Worm (Caenorhabditis elegans) whole organism, L4 larva: ENCODE data around the gene acd-4.

Experiments
- F10B5.3 ChIP-seq: sonication (generic microtip); optimal IDR thresholded peaks from 2 replicates; lab custom pipeline; 2016; ENCODE audit warnings: mild to moderate bottlenecking, missing genetic modification characterization, missing compliant biosample characterization
- T20F7.1 ChIP-seq: fragments of 200-800 bp; sonication (Bioruptor generic); optimal IDR thresholded peaks from 2 replicates; lab custom pipeline; 2018; ENCODE audit warnings: mild to moderate bottlenecking, missing genetic modification characterization, missing compliant biosample characterization
- T26A8.4 ChIP-seq: fragments of 200-800 bp; sonication (Bioruptor generic); IDR thresholded peaks from 2 replicates; pipeline ENCODE4 v1.3.6; 2022; ENCODE audit warnings: missing genetic modification characterization, missing compliant biosample characterization
- Y105C5A.15 ChIP-seq: fragments of 200-800 bp; sonication (Bioruptor generic); IDR thresholded peaks from 2 replicates; pipeline ENCODE4 v1.3.6; 2022; ENCODE audit warnings: missing genetic modification characterization, missing compliant biosample characterization
- Y48G9A.11 ChIP-seq: fragments of 200-800 bp; sonication (Bioruptor generic); IDR thresholded peaks from 2 replicates; pipeline ENCODE4 v1.3.6; 2022; ENCODE audit warnings: missing genetic modification reagents, missing genetic modification characterization, missing compliant biosample characterization
- Y75B8A.6 ChIP-seq: fragments of 200-800 bp; sonication (Bioruptor generic); IDR thresholded peaks from 2 replicates; pipeline ENCODE4 v1.3.6; 2022; ENCODE audit warnings: missing genetic modification reagents, missing genetic modification characterization, missing compliant biosample characterization
- aha-1 ChIP-seq: fragments of 150-350 bp; peaks from one replicate; lab custom pipeline; 2014; ENCODE audit warnings: missing biosample characterization, missing genetic modification characterization
- attf-4 ChIP-seq: sonication (generic microtip); optimal IDR thresholded peaks from 3 replicates; lab custom pipeline; 2017; ENCODE audit warnings: missing biosample characterization, missing genetic modification characterization
- ceh-20 ChIP-seq: fragments of 200-800 bp; sonication (Bioruptor generic); IDR thresholded peaks from 2 replicates; pipeline ENCODE4 v1.3.6; 2022; ENCODE audit warnings: missing genetic modification reagents, missing genetic modification characterization, missing compliant biosample characterization
- ces-1 ChIP-seq: fragments of 150-350 bp; sonication (generic microtip); optimal IDR thresholded peaks from 4 replicates; lab custom pipeline; 2014; ENCODE audit warnings: missing biosample characterization, missing genetic modification reagents, missing genetic modification characterization
- cey-2 ChIP-seq: sonication (generic microtip); optimal IDR thresholded peaks from 3 replicates; lab custom pipeline; 2017; ENCODE audit warnings: missing genetic modification characterization, mild to moderate bottlenecking, missing compliant biosample characterization, antibody characterized with exemption, borderline replicate concordance; ENCODE audit not compliant: insufficient read depth
- daf-19 ChIP-seq: fragments of 200-800 bp; sonication (Bioruptor generic); conservative IDR thresholded peaks from 2 replicates; pipeline ENCODE4 v1.3.6; 2022; ENCODE audit warnings: missing genetic modification characterization, missing compliant biosample characterization
- dmd-8 ChIP-seq: fragments of 200-800 bp; sonication (Bioruptor generic); IDR thresholded peaks from 2 replicates; pipeline ENCODE4 v1.3.6; 2022; ENCODE audit warnings: missing genetic modification characterization, missing compliant biosample characterization
- dpl-1 ChIP-seq: fragments of 150-350 bp; optimal IDR thresholded peaks from 2 replicates; lab custom pipeline; 2014; ENCODE audit warnings: missing biosample characterization, missing genetic modification reagents, missing genetic modification characterization
- fos-1 ChIP-seq: fragments of 150-350 bp; optimal IDR thresholded peaks from 2 replicates; lab custom pipeline; 2014; ENCODE audit warnings: missing biosample characterization, missing genetic modification characterization
- hif-1 ChIP-seq, 2 experiments: sonication (generic microtip); optimal IDR thresholded peaks; 2 replicates each; lab custom pipeline; 2016 to 2017; ENCODE audit warnings: missing compliant biosample characterization in 2 of 2, missing genetic modification characterization in 2 of 2, missing genetic modification reagents in 2 of 2, missing genotype in 2 of 2, mild to moderate bottlenecking in 1 of 2
- hlh-11 ChIP-seq: fragments of 200-800 bp; sonication (Bioruptor generic); optimal IDR thresholded peaks from 2 replicates; lab custom pipeline; 2018; ENCODE audit warnings: mild to moderate bottlenecking, missing genetic modification characterization, missing compliant biosample characterization
- hmg-1.1 ChIP-seq: fragments of 200-800 bp; sonication (Bioruptor generic); IDR thresholded peaks from 2 replicates; pipeline ENCODE4 v1.3.6; 2022; ENCODE audit warnings: missing genetic modification reagents, missing genetic modification characterization, missing compliant biosample characterization
- jun-1 ChIP-seq: fragments of 150-350 bp; optimal IDR thresholded peaks from 2 replicates; lab custom pipeline; 2014; ENCODE audit warnings: missing biosample characterization, missing genetic modification reagents, missing genetic modification characterization
- lin-29 ChIP-seq: fragments of 200-800 bp; sonication (Bioruptor generic); IDR thresholded peaks from 2 replicates; pipeline ENCODE4 v1.3.6; 2022; ENCODE audit warnings: missing genetic modification reagents, missing genetic modification characterization, missing compliant biosample characterization
- lsy-2 ChIP-seq, 2 experiments: fragments of 150-350 bp in 1 of 2; sonication (generic microtip) in 1 of 2; optimal IDR thresholded peaks; 2 replicates each; lab custom pipeline; 2014 to 2017; ENCODE audit warnings: missing biosample characterization in 2 of 2, missing genetic modification characterization in 2 of 2
- mes-2 ChIP-seq: sonication (generic microtip); optimal IDR thresholded peaks from 2 replicates; lab custom pipeline; 2016; ENCODE audit warnings: missing genotype, mild to moderate bottlenecking, missing genetic modification characterization, missing compliant biosample characterization; ENCODE audit not compliant: poor library complexity, severe bottlenecking
- nhr-10 ChIP-seq: fragments of 150-350 bp; optimal IDR thresholded peaks from 2 replicates; lab custom pipeline; 2014; ENCODE audit warnings: missing biosample characterization, missing genetic modification characterization
- nhr-237 ChIP-seq: sonication (generic microtip); optimal IDR thresholded peaks from 2 replicates; lab custom pipeline; 2017; ENCODE audit warnings: missing biosample characterization, missing genetic modification characterization
- nhr-25 ChIP-seq: sonication (generic microtip); optimal IDR thresholded peaks from 2 replicates; lab custom pipeline; 2017; ENCODE audit warnings: missing genetic modification characterization, mild to moderate bottlenecking, missing compliant biosample characterization, antibody characterized with exemption, moderate library complexity, borderline replicate concordance; ENCODE audit not compliant: insufficient read depth
- nhr-28 ChIP-seq: fragments of 150-350 bp; optimal IDR thresholded peaks from 2 replicates; lab custom pipeline; 2014; ENCODE audit warnings: missing biosample characterization, missing genetic modification characterization
- nhr-6 ChIP-seq: fragments of 150-350 bp; optimal IDR thresholded peaks from 2 replicates; lab custom pipeline; 2014; ENCODE audit warnings: missing biosample characterization, missing genetic modification characterization
- nhr-76 ChIP-seq: fragments of 150-350 bp; optimal IDR thresholded peaks from 2 replicates; lab custom pipeline; 2014; ENCODE audit warnings: missing biosample characterization, missing genetic modification characterization
- nhr-77 ChIP-seq: fragments of 150-350 bp; optimal IDR thresholded peaks from 2 replicates; lab custom pipeline; 2014; ENCODE audit warnings: missing biosample characterization, missing genetic modification characterization
- php-3 ChIP-seq: fragments of 200-800 bp; sonication (Bioruptor generic); IDR thresholded peaks from 2 replicates; pipeline ENCODE4 v1.3.6; 2022; ENCODE audit warnings: missing genetic modification reagents, missing genetic modification characterization, missing compliant biosample characterization
- set-16 ChIP-seq: fragments of 200-800 bp; sonication (Bioruptor generic); IDR thresholded peaks from 2 replicates; pipeline ENCODE4 v1.3.6; 2022; ENCODE audit warnings: missing genetic modification reagents, missing genetic modification characterization, missing compliant biosample characterization
- snpc-4 ChIP-seq: fragments of 150-350 bp; optimal IDR thresholded peaks from 2 replicates; lab custom pipeline; 2014; ENCODE audit warnings: missing biosample characterization, missing genetic modification characterization
- tag-97 ChIP-seq: fragments of 200-800 bp; sonication (Bioruptor generic); IDR thresholded peaks from 2 replicates; pipeline ENCODE4 v1.3.6; 2022; ENCODE audit warnings: missing genetic modification characterization, missing compliant biosample characterization
- unc-62 ChIP-seq, 3 experiments: fragments of 150-350 bp in 1 of 3; sonication (generic microtip); optimal IDR thresholded peaks in 2 of 3; peaks in 1 of 3; 1 replicate in 1 of 3; 2 replicates in 2 of 3; lab custom pipeline; 2014 to 2017; ENCODE audit warnings: missing biosample characterization in 3 of 3, missing genetic modification characterization in 3 of 3, missing genetic modification reagents in 3 of 3, missing genotype in 1 of 3
- vab-7 ChIP-seq: fragments of 200-800 bp; sonication (Bioruptor generic); IDR thresholded peaks from 2 replicates; pipeline ENCODE4 v1.3.6; 2022; ENCODE audit warnings: missing genetic modification reagents, missing genetic modification characterization, missing compliant biosample characterization
- ztf-7 ChIP-seq: fragments of 150-350 bp; optimal IDR thresholded peaks from 2 replicates; lab custom pipeline; 2014; ENCODE audit warnings: missing biosample characterization, missing genetic modification characterization

acd-4 gene

DNA sequence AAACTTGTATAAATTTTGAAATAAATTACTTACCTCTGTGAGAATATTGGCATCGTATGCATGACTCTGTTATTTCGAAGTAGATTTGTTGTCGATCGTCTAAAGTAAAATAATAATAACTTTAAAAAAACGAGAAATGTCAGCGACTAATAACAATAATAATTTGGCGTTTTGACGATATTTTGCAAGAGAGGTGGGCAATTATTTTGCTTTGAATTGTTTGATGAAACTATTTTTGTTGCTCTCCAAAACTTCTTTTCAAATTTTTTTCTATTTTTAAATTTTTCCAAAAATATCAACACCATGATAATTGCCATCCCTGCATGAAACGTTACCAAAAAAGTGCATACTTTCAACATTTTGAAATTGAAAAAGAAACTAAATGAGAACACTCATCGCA is 38.8 kb upstream of the acd-4 start, which contains the start of gene F41E6.7:
Gene F41E6.7, minus strand, starts transcription at position 101 of the 400 bp plus-strand sequence.
- TF ChIP-seq nhr-76 (tag; lab: Kevin White, UChicago) (no peak), set-16 (GFP tag; lab: Robert Waterston, UW) (no peak), Y48G9A.11 (GFP tag; lab: Robert Waterston, UW) (no peak), nhr-25 (tag; lab: Kevin White, UChicago) (no peak), T26A8.4 (GFP tag; lab: Robert Waterston, UW) (no peak)

DNA sequence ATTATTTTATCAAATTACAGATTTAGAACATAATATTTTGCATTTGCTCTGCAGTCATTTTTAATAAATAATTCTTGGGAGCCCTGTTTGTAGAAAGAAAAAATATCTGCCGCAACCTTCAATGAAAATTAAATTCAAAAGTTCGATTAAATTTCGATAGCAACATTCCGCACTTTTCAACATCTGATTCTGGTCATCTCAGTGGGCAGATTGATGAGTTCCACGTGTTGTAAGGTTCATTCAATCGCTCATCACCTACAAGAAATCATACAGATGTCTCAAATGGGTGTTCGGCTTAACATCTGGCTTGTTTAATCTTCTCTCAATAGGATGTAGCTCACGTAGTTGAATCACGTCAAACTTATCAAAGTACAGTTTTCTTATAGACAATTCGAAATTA is 38.1 kb upstream of the acd-4 start:
- TF ChIP-seq Y48G9A.11 (GFP tag; lab: Robert Waterston, UW) (no peak), nhr-237 (tag; lab: Kevin White, UChicago) (no peak), mes-2 (no peak), nhr-28 (tag; lab: Kevin White, UChicago) (no peak), lsy-2 (tag; optimal IDR thresholded peaks at IDR 0.05; lab: Kevin White, UChicago) (no peak), nhr-10 (tag; lab: Kevin White, UChicago) (no peak), daf-19 (GFP tag; lab: Robert Waterston, UW) (no peak), nhr-77 (tag; lab: Kevin White, UChicago) (no peak), ztf-7 (no peak), Y105C5A.15 (no peak), tag-97 (no peak), vab-7 (GFP tag; lab: Robert Waterston, UW) (no peak), fos-1 (tag; lab: Kevin White, UChicago) (no peak), nhr-76 (tag; lab: Kevin White, UChicago) (no peak), lin-29 (GFP tag; lab: Robert Waterston, UW) (no peak), unc-62 (GFP tag; optimal IDR thresholded peaks at IDR 0.05 in 1 of 2; lab: Kevin White, UChicago) (no peak), unc-62 (tag; optimal IDR thresholded peaks at IDR 0.05; lab: Kevin White, UChicago) (no peak), T26A8.4 (GFP tag; lab: Robert Waterston, UW) (no peak)
- TF ChIP-seq, all 104 proteins: peak for 0

DNA sequence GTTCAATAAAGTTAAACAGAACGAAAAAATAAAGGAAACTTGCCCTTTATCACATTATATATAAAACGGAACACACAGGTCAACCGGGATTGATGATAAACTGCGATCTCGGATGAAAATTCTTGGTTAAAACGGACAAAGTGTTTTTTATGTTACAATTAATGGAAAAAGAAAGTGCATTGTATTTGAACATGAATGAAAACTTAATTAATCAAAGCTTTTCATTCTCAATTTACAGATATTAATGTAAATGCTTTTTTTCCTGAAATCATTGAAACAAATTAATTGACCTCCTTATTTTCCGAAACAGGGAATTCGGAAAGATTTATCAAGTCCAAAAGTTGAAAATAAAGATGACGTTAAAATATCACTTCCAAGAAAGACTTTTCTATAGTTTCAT is 36.6 kb upstream of the acd-4 start, which contains the start of gene F41E6.8:
Gene F41E6.8, minus strand, starts transcription at position 101 of the 400 bp plus-strand sequence.
- no peak for TF ChIP-seq jun-1 (tag; lab: Kevin White, UChicago)
- TF ChIP-seq ces-1, result no peak
- TF ChIP-seq cey-2 (tag; lab: Kevin White, UChicago), result no peak
- no peak for TF ChIP-seq Y75B8A.6 (GFP tag; lab: Robert Waterston, UW)
- TF ChIP-seq dmd-8 (GFP tag; lab: Robert Waterston, UW), result no peak
- TF ChIP-seq hif-1 (tag; optimal IDR thresholded peaks at IDR 0.05; lab: Kevin White, UChicago), result no peak
- TF ChIP-seq hmg-1.1 (GFP tag; lab: Robert Waterston, UW), result no peak
- no peak for TF ChIP-seq Y48G9A.11 (GFP tag; lab: Robert Waterston, UW)
- no peak for TF ChIP-seq nhr-77 (tag; lab: Kevin White, UChicago)
- TF ChIP-seq nhr-28 (tag; lab: Kevin White, UChicago), result no peak
- TF ChIP-seq nhr-6 (tag; lab: Kevin White, UChicago), result no peak
- TF ChIP-seq hlh-11 (tag; lab: Kevin White, UChicago), result no peak
- no peak for TF ChIP-seq F10B5.3 (tag; lab: Kevin White, UChicago)
- no peak for TF ChIP-seq snpc-4 (tag; lab: Kevin White, UChicago)
- TF ChIP-seq T20F7.1 (GFP tag; lab: Kevin White, UChicago), result no peak
- TF ChIP-seq aha-1 (tag; lab: Kevin White, UChicago), result no peak
- TF ChIP-seq nhr-25 (tag; lab: Kevin White, UChicago), result no peak
- TF ChIP-seq php-3, result no peak
- TF ChIP-seq attf-4 (tag; lab: Kevin White, UChicago), result no peak

DNA sequence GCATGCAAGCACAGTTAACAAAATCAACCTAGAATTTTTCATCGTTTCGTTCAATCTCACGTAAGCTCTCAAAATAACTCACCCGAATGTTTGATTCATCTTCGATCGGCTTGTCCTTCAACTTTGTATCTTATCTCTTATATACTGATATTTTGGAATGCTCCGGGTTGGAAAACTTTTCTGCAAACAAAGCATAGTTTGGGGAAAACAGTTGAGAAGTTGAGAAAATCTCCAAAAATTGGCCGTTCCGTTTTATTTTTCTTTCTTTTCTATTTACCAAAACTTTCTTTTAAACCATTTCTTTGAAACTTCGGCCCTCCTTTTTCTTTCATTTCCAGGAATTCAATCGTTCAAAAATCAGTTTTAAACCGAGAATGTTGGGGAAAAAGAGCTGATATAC is 35.4 kb upstream of the acd-4 start, which contains the start of gene F41E6.15:
Gene F41E6.15, minus strand, starts transcription at position 101 of the 400 bp plus-strand sequence.
- TF ChIP-seq ceh-20 (GFP tag; lab: Robert Waterston, UW) (no peak), dpl-1 (GFP tag; lab: Kevin White, UChicago) (no peak), aha-1 (tag; lab: Kevin White, UChicago) (peak; percentile 4)
